Worm (Caenorhabditis elegans): ENCODE data around the gene cutl-27.

The cutl-27 gene

ce11 chrIV:11915768-11916453 is 37.6 kb downstream of the cutl-27 start, which contains the start of gene ZK822.9 (continued):
- TF ChIP-seq ceh-28 (tag; optimal IDR thresholded peaks at IDR 0.05) (no peak), daf-19 (GFP tag; conservative IDR thresholded peaks at IDR 0.05) (no peak), unc-62 (GFP tag; optimal IDR thresholded peaks at IDR 0.05 in 1 of 2) (no peak), unc-62 (tag; optimal IDR thresholded peaks at IDR 0.05) (no peak), nhr-25 (tag; optimal IDR thresholded peaks at IDR 0.05; ENCODE audit: borderline replicate concordance, insufficient read depth) (no peak), pha-4 (GFP tag; IDR thresholded peaks at IDR 0.05) (no peak), pha-4 (tag; optimal IDR thresholded peaks at IDR 0.05) (no peak)

- TF ChIP-seq ceh-32 (tag; optimal IDR thresholded peaks at IDR 0.05; ENCODE audit: poor library complexity): no peak
- peak; percentile 72 for TF ChIP-seq dmd-6 (GFP tag; IDR thresholded peaks at IDR 0.05)
- TF ChIP-seq nhr-102 (tag; optimal IDR thresholded peaks at IDR 0.05): peak; percentile 39
- TF ChIP-seq egl-27 (tag; optimal IDR thresholded peaks at IDR 0.05): no peak
- TF ChIP-seq nhr-77 (tag; optimal IDR thresholded peaks at IDR 0.05): peak; percentile 51
- TF ChIP-seq aly-2 (tag; optimal IDR thresholded peaks at IDR 0.05): no peak
- TF ChIP-seq hlh-30 (tag; optimal IDR thresholded peaks at IDR 0.05; ENCODE audit: insufficient read depth): peak; percentile 44
- no peak for TF ChIP-seq tag-97 (GFP tag; IDR thresholded peaks at IDR 0.05)
- peak in 1 of 2 experiments; percentile 1 for TF ChIP-seq mdl-1 (tag; optimal IDR thresholded peaks at IDR 0.05)
- no peak for TF ChIP-seq nhr-10 (tag; optimal IDR thresholded peaks at IDR 0.05)
- TF ChIP-seq zag-1 (tag; optimal IDR thresholded peaks at IDR 0.05): no peak
- no peak for TF ChIP-seq daf-16 (GFP tag; optimal IDR thresholded peaks at IDR 0.05)
- TF ChIP-seq daf-16 (tag; optimal IDR thresholded peaks at IDR 0.05): peak; percentile 100
- TF ChIP-seq rbr-2 (tag; optimal IDR thresholded peaks at IDR 0.05): no peak
- peak; percentile 7 for TF ChIP-seq dpl-1 (GFP tag; optimal IDR thresholded peaks at IDR 0.05)
- TF ChIP-seq fkh-10 (GFP tag; optimal IDR thresholded peaks at IDR 0.05): no peak
- TF ChIP-seq nhr-25 (tag; optimal IDR thresholded peaks at IDR 0.05; ENCODE audit: borderline replicate concordance, insufficient read depth): no peak
- TF ChIP-seq dve-1 (tag; optimal IDR thresholded peaks at IDR 0.05; ENCODE audit: insufficient read depth): peak; percentile 77
- no peak for TF ChIP-seq ztf-7 (tag; optimal IDR thresholded peaks at IDR 0.05)
- TF ChIP-seq Y105C5A.15 (GFP tag; IDR thresholded peaks at IDR 0.05): no peak
- TF ChIP-seq attf-4 (tag; optimal IDR thresholded peaks at IDR 0.05): no peak
- TF ChIP-seq arid-1 (GFP tag; conservative IDR thresholded peaks at IDR 0.05): no peak
- no peak for TF ChIP-seq nhr-48 (tag; optimal IDR thresholded peaks at IDR 0.05)
- TF ChIP-seq aha-1 (tag): peak; percentile 65
- peak; percentile 65 for TF ChIP-seq mdt-29 (GFP tag; IDR thresholded peaks at IDR 0.05)
- TF ChIP-seq nhr-28 (tag; optimal IDR thresholded peaks at IDR 0.05): peak; percentile 86
- peak in 1 of 2 experiments; percentile 2 for TF ChIP-seq lsy-2 (tag; optimal IDR thresholded peaks at IDR 0.05)
- TF ChIP-seq hlh-11 (tag; optimal IDR thresholded peaks at IDR 0.05): peak; percentile 71
- peak; percentile 19 for TF ChIP-seq mep-1 (tag; optimal IDR thresholded peaks at IDR 0.05)
Observed at ce11 chrIV:11916907-11917306, 38.6 kb downstream of the cutl-27 start, which contains the start of gene ZK822.10. TSS of gene ZK822.10 (plus strand) at chrIV:11917137.

ce11 chrIV:11917886-11918285 is 39.5 kb downstream of the cutl-27 start:
- peak; percentile 54; the same call in 1 of the 2 replicates for TF ChIP-seq php-3 (GFP tag; IDR thresholded peaks at IDR 0.05)
- TF ChIP-seq ces-1 (GFP tag; optimal IDR thresholded peaks at IDR 0.05): no peak
- TF ChIP-seq hlh-11 (tag; optimal IDR thresholded peaks at IDR 0.05): peak; percentile 38
- TF ChIP-seq daf-16 (GFP tag; optimal IDR thresholded peaks at IDR 0.05): no peak
- peak; percentile 56 for TF ChIP-seq daf-16 (tag; optimal IDR thresholded peaks at IDR 0.05)
- TF ChIP-seq nhr-11 (tag; optimal IDR thresholded peaks at IDR 0.05): no peak
- peak; percentile 71 for TF ChIP-seq pqm-1 (tag; optimal IDR thresholded peaks at IDR 0.05)
- no peak for TF ChIP-seq ztf-11 (tag; optimal IDR thresholded peaks at IDR 0.05)
- no peak for TF ChIP-seq madf-5 (GFP tag; IDR thresholded peaks at IDR 0.05)
- peak; percentile 67 for TF ChIP-seq dmd-6 (GFP tag; IDR thresholded peaks at IDR 0.05)
- no peak for TF ChIP-seq lin-15B (tag; optimal IDR thresholded peaks at IDR 0.05)
- TF ChIP-seq mep-1 (tag; optimal IDR thresholded peaks at IDR 0.05): peak; percentile 22
- peak; percentile 54 for TF ChIP-seq nhr-28 (tag; optimal IDR thresholded peaks at IDR 0.05)
- no peak for TF ChIP-seq nhr-76 (tag; optimal IDR thresholded peaks at IDR 0.05)
- peak; percentile 72 for TF ChIP-seq dve-1 (tag; optimal IDR thresholded peaks at IDR 0.05; ENCODE audit: insufficient read depth)
- no peak for TF ChIP-seq ceh-82 (tag; optimal IDR thresholded peaks at IDR 0.05)
- TF ChIP-seq dmd-9 (GFP tag; IDR thresholded peaks at IDR 0.05): no peak
- peak; percentile 1 for TF ChIP-seq aha-1 (tag)
- peak; percentile 12 for TF ChIP-seq T20F7.1 (GFP tag; optimal IDR thresholded peaks at IDR 0.05)
